Worm (Caenorhabditis elegans) whole organism, L2 larva: ENCODE measurements around the gene Y62E10A.3.

Source experiments
- lsy-2 ChIP-seq, 2 experiments: fragments of 150-350 bp in 1 of 2; sonication (generic microtip) in 1 of 2; optimal IDR thresholded peaks; 2 replicates each; lab custom pipeline; 2014 to 2017; ENCODE audit warnings: missing biosample characterization in 2 of 2, missing genetic modification characterization in 2 of 2
- unc-62 ChIP-seq: fragments of 150-350 bp; optimal IDR thresholded peaks from 2 replicates; lab custom pipeline; 2014; ENCODE audit warnings: missing biosample characterization, missing genetic modification reagents, missing genetic modification characterization

ce11 chrIV:13322429-13322828 is 37.6 kb downstream of the Y62E10A.3 start:
- peak in 1 of 2 experiments; percentile 82 for TF ChIP-seq lsy-2 (tag; optimal IDR thresholded peaks at IDR 0.05; lab: Kevin White, UChicago)
- TF ChIP-seq unc-62 (GFP tag; lab: Kevin White, UChicago) = peak; percentile 29
